Fruit fly (Drosophila melanogaster): ENCODE data around the gene Pp2C1.

Pp2C1 gene

DNA sequence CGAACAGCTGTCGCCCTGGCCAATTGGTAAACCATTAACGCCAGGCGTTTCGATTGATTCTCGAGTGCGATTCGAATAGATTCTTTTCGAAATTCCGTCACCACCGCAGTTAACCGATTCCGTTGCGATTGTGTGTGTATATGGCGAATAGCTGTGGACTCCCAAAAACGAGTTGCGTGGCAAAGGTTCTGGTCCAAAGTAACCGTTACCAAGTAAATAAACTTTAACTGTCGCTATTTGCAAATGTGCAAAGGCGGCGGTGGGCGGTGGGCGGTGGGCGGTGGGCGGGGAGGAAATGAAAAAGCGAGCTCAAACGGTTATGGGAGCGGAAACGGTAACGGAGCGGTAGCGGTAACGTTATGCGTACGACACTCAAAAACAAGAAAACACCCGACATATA is 42.8 kb downstream of the Pp2C1 start, which contains the start of gene CG3081:
Gene CG3081 (minus strand): TSS at position 101 of the 400 bp plus-strand sequence.
- no peak for TF ChIP-seq CG17801 (GFP tag; optimal IDR thresholded peaks at IDR 0.05; ENCODE audit: partially characterized antibody)

DNA sequence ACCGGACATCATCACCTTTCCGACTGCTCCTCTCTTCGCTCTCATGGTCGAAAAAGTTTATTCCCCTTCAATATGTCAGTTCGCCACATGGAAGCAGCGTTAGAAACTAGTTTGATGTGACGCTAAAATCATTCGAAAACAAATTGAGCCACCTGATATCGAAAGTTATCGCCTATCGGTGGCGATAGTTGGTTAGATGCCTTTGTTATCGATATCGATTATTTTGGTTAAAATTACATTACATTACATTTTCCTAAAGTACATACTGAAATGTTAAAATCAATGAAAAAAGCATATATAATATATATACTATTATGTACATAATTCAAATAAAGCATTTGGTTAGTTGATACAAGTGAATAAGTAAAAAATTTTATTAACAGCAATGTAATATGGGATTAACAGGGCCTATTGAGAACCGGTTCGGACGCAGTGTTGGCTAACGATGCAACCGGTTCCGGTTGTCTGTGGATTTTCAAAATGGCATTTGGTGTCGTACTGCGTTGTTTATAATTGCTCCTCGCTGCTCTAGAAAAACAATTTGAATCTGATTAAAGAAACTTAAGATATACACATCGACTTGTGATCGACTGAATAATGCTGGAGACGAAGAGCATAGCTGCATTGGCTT is 50.7 kb downstream of the Pp2C1 start, which contains the start of the genes Alms1a and pon:
Gene Alms1a (minus strand): TSS at position 149 of the 631 bp plus-strand sequence.
Gene pon (plus strand): TSS at position 463 of the 631 bp plus-strand sequence.
- TF ChIP-seq CG17801 (GFP tag; optimal IDR thresholded peaks at IDR 0.05; ENCODE audit: partially characterized antibody), result no peak

DNA sequence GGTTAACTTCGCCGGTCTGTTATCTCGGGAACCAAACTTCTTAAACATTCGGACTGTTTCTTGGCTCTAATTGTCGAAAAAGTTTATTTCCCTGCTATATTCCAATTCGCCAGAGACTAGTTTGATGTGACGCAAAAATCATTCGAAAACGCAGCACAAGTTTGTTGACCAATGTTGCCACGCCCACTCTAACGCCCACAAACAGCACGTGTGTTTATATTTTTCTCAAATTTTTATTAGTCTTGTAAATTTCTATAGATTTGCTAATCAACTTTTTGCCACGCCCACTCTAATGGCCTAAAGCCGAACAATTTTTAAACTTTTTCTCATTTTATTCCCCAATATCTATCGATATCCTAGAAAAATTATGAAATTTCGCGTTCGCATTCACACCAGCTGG is 55.9 kb downstream of the Pp2C1 start, which contains the start of gene Alms1b:
Gene Alms1b (minus strand): TSS at position 101 of the 400 bp plus-strand sequence.
- TF ChIP-seq CG17801 (GFP tag; optimal IDR thresholded peaks at IDR 0.05; ENCODE audit: partially characterized antibody), result no peak
